Worm (Caenorhabditis elegans) whole organism, L4 larva: ENCODE results near the gene M153.3.

ENCODE experiments used
- ama-1 ChIP-seq: fragments of 150-350 bp; optimal IDR thresholded peaks from 2 replicates; lab custom pipeline; 2014; ENCODE audit warnings: inconsistent platforms, mixed read lengths
- arid-1 ChIP-seq: fragments of 200-800 bp; sonication (Bioruptor generic); conservative IDR thresholded peaks from 2 replicates; pipeline ENCODE4 v1.3.6; 2022; ENCODE audit warnings: missing genetic modification reagents, missing genetic modification characterization, missing compliant biosample characterization
- daf-16 ChIP-seq, 3 experiments: sonication (generic microtip); optimal IDR thresholded peaks; 2 replicates each; lab custom pipeline; 2016 to 2017; ENCODE audit warnings: missing genetic modification characterization in 3 of 3, missing genetic modification reagents in 3 of 3, mild to moderate bottlenecking in 2 of 3, missing compliant biosample characterization in 2 of 3, missing biosample characterization in 1 of 3, moderate library complexity in 1 of 3
- dmd-6 ChIP-seq: fragments of 200-800 bp; sonication (Bioruptor generic); IDR thresholded peaks from 2 replicates; pipeline ENCODE4 v1.3.6; 2022; ENCODE audit warnings: missing genetic modification reagents, missing genetic modification characterization, missing compliant biosample characterization
- dve-1 ChIP-seq: sonication (generic microtip); optimal IDR thresholded peaks from 2 replicates; lab custom pipeline; 2017; ENCODE audit warnings: antibody characterized with exemption, mild to moderate bottlenecking, missing genetic modification characterization, missing compliant biosample characterization; ENCODE audit not compliant: insufficient read depth
- hlh-11 ChIP-seq: fragments of 200-800 bp; sonication (Bioruptor generic); optimal IDR thresholded peaks from 2 replicates; lab custom pipeline; 2018; ENCODE audit warnings: mild to moderate bottlenecking, missing genetic modification characterization, missing compliant biosample characterization
- hlh-30 ChIP-seq: sonication (generic microtip); optimal IDR thresholded peaks from 2 replicates; lab custom pipeline; 2017; ENCODE audit warnings: antibody characterized with exemption, mild to moderate bottlenecking, missing genetic modification characterization, missing compliant biosample characterization; ENCODE audit not compliant: insufficient read depth
- lin-13 ChIP-seq: fragments of 150-350 bp; optimal IDR thresholded peaks from 2 replicates; lab custom pipeline; 2014; ENCODE audit warnings: missing biosample characterization, missing genetic modification reagents, missing genetic modification characterization
- nhr-25 ChIP-seq: sonication (generic microtip); optimal IDR thresholded peaks from 2 replicates; lab custom pipeline; 2017; ENCODE audit warnings: missing genetic modification characterization, mild to moderate bottlenecking, missing compliant biosample characterization, antibody characterized with exemption, moderate library complexity, borderline replicate concordance; ENCODE audit not compliant: insufficient read depth
- nhr-28 ChIP-seq: fragments of 150-350 bp; optimal IDR thresholded peaks from 2 replicates; lab custom pipeline; 2014; ENCODE audit warnings: missing biosample characterization, missing genetic modification characterization
- nhr-48 ChIP-seq: sonication (generic microtip); optimal IDR thresholded peaks from 2 replicates; lab custom pipeline; 2016; ENCODE audit warnings: mild to moderate bottlenecking, missing genetic modification characterization, missing compliant biosample characterization
- nhr-6 ChIP-seq: fragments of 150-350 bp; optimal IDR thresholded peaks from 2 replicates; lab custom pipeline; 2014; ENCODE audit warnings: missing biosample characterization, missing genetic modification characterization
- php-3 ChIP-seq: fragments of 200-800 bp; sonication (Bioruptor generic); IDR thresholded peaks from 2 replicates; pipeline ENCODE4 v1.3.6; 2022; ENCODE audit warnings: missing genetic modification reagents, missing genetic modification characterization, missing compliant biosample characterization
- pqm-1 ChIP-seq: sonication (generic microtip); optimal IDR thresholded peaks from 2 replicates; lab custom pipeline; 2017; ENCODE audit warnings: missing biosample characterization, missing genetic modification characterization
- unc-62 ChIP-seq, 3 experiments: fragments of 150-350 bp in 1 of 3; sonication (generic microtip); optimal IDR thresholded peaks in 2 of 3; peaks in 1 of 3; 1 replicate in 1 of 3; 2 replicates in 2 of 3; lab custom pipeline; 2014 to 2017; ENCODE audit warnings: missing biosample characterization in 3 of 3, missing genetic modification characterization in 3 of 3, missing genetic modification reagents in 3 of 3, missing genotype in 1 of 3

Gene M153.3

DNA sequence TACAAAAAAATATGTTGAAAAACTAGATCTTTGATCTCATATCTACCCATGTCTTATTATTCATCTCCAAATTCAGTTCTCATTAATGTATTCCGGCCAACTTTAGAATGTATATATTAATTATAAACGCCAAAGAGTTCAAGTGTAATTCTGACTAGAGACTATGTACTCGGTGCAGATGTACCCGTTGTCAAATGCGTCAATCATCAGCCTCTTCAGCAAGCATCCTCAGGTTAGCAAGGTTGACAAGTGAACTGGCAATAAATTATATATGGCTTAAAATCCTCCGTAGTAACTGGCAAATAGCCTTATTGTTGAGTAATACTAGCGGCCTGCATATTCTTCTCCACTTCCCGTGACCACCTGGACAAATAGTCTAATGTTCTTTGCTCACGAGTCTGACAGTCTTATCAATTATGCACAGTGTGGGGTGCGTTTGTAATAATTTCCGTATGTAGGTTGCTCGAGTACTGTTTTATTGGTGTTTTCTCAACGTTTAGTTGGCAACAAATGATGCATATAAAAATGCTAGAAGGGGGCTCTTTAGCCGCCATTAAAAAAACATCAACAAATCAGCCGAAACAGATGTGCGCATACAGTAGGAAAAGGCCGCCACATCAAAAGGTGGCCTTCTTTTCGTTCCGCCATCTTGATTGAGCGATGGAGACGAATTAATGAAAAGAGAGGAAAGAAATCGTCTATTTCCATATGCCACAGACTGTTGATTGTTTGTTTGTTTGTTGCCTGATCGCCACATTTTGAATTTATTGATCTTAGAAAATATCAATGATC is 45.8 kb downstream of the M153.3 start:
- TF ChIP-seq dve-1 (tag; lab: Kevin White, UChicago) = peak; percentile 15
- TF ChIP-seq ama-1 = no peak
- no peak for TF ChIP-seq nhr-25 (tag; lab: Kevin White, UChicago)
- peak in 1 of 2 experiments; percentile 58 for TF ChIP-seq unc-62 (GFP tag; optimal IDR thresholded peaks at IDR 0.05 in 1 of 2; lab: Kevin White, UChicago)
- no peak for TF ChIP-seq unc-62 (tag; optimal IDR thresholded peaks at IDR 0.05; lab: Kevin White, UChicago)
- peak; percentile 5 for TF ChIP-seq nhr-28
- TF ChIP-seq nhr-6 (tag; lab: Kevin White, UChicago) = no peak
- peak; percentile 52; the same call in 1 of the 2 replicates for TF ChIP-seq php-3 (GFP tag; lab: Robert Waterston, UW)
- TF ChIP-seq daf-16 (GFP tag; optimal IDR thresholded peaks at IDR 0.05; lab: Kevin White, UChicago) = no peak
- peak; percentile 52 for TF ChIP-seq daf-16 (tag; optimal IDR thresholded peaks at IDR 0.05; lab: Kevin White, UChicago)
- TF ChIP-seq hlh-30 (tag; lab: Kevin White, UChicago) = peak; percentile 31
- peak; percentile 93 for TF ChIP-seq nhr-48 (tag; lab: Kevin White, UChicago)
- TF ChIP-seq arid-1 = no peak
- TF ChIP-seq hlh-11 (tag; lab: Kevin White, UChicago) = peak; percentile 46
- peak; percentile 29; the same call in 1 of the 2 replicates for TF ChIP-seq dmd-6
- TF ChIP-seq pqm-1 (tag; lab: Kevin White, UChicago) = peak; percentile 30
- TF ChIP-seq lin-13 (GFP tag; lab: Kevin White, UChicago) = no peak
